Fruit fly (Drosophila melanogaster): ENCODE data around the gene bab2.

bab2 gene

dm6 chr3L:1091006-1091559, 86.0 kb downstream of the bab2 start:
- TF ChIP-seq CG14711 (tag; optimal IDR thresholded peaks at IDR 0.05) (no peak), CG11617 (GFP tag; optimal IDR thresholded peaks at IDR 0.05) (no peak), bab1 (GFP tag; optimal IDR thresholded peaks at IDR 0.05) (no peak), pad (GFP tag; optimal IDR thresholded peaks at IDR 0.05) (no peak), CG33017 (tag; optimal IDR thresholded peaks at IDR 0.05) (no peak), Hr96 (GFP tag; optimal IDR thresholded peaks at IDR 0.05) (no peak), kay (GFP tag; ENCODE audit: borderline replicate concordance) (no peak), tj (GFP tag; optimal IDR thresholded peaks at IDR 0.05) (no peak), CG5204 (GFP tag; optimal IDR thresholded peaks at IDR 0.05) (no peak), CG1620 (GFP tag; optimal IDR thresholded peaks at IDR 0.05) (no peak), Mnt (GFP tag; optimal IDR thresholded peaks at IDR 0.05) (no peak), CG12768 (GFP tag; optimal IDR thresholded peaks at IDR 0.05) (no peak), toe (GFP tag; optimal IDR thresholded peaks at IDR 0.05) (no peak), CG7045 (GFP tag; optimal IDR thresholded peaks at IDR 0.05) (no peak), Crg-1 (GFP tag; optimal IDR thresholded peaks at IDR 0.05) (no peak), CG7101 (tag; optimal IDR thresholded peaks at IDR 0.05) (no peak), Clk (GFP tag; optimal IDR thresholded peaks at IDR 0.05) (no peak), ovo (GFP tag; optimal IDR thresholded peaks at IDR 0.05) (no peak), cnc (optimal IDR thresholded peaks at IDR 0.05) (no peak)
